Fruit fly (Drosophila melanogaster) S2 (cell line): ENCODE data around the gene Usp14.

Source experiments
- CG8478 ChIP-seq: fragments of >200 bp; optimal IDR thresholded peaks from 2 replicates; lab custom pipeline; 2018
- CTCF ChIP-seq, 2 experiments: fragments of >200 bp; optimal IDR thresholded peaks; 2 replicates each; lab custom pipeline; 2018

dm6 chr2L:10341405-10341804 is 27.2 kb upstream of the Usp14 start, which contains the start of gene CG31715:
- TF ChIP-seq CG8478 (lab: Kevin White, UChicago) (no peak), CTCF (optimal IDR thresholded peaks at IDR 0.05; lab: Kevin White, UChicago) (no peak)
